Worm (Caenorhabditis elegans) whole organism, L4 larva: ENCODE results near the gene dnj-7.

Experiments
- ceh-62 ChIP-seq: sonication (generic microtip); optimal IDR thresholded peaks from 2 replicates; lab custom pipeline; 2017; ENCODE audit warnings: missing biosample characterization, missing genetic modification characterization
- ces-1 ChIP-seq: fragments of 150-350 bp; sonication (generic microtip); optimal IDR thresholded peaks from 4 replicates; lab custom pipeline; 2014; ENCODE audit warnings: missing biosample characterization, missing genetic modification reagents, missing genetic modification characterization
- dpl-1 ChIP-seq: fragments of 150-350 bp; optimal IDR thresholded peaks from 2 replicates; lab custom pipeline; 2014; ENCODE audit warnings: missing biosample characterization, missing genetic modification reagents, missing genetic modification characterization
- duxl-1 ChIP-seq: sonication (generic microtip); optimal IDR thresholded peaks from 2 replicates; lab custom pipeline; 2016; ENCODE audit warnings: mild to moderate bottlenecking, missing genetic modification characterization, moderate library complexity, missing compliant biosample characterization; ENCODE audit not compliant: poor library complexity
- lin-29 ChIP-seq: fragments of 200-800 bp; sonication (Bioruptor generic); IDR thresholded peaks from 2 replicates; pipeline ENCODE4 v1.3.6; 2022; ENCODE audit warnings: missing genetic modification reagents, missing genetic modification characterization, missing compliant biosample characterization
- mep-1 ChIP-seq: fragments of 150-350 bp; sonication (generic microtip); optimal IDR thresholded peaks from 3 replicates; lab custom pipeline; 2014; ENCODE audit warnings: missing biosample characterization, missing genetic modification characterization
- mes-2 ChIP-seq: sonication (generic microtip); optimal IDR thresholded peaks from 2 replicates; lab custom pipeline; 2016; ENCODE audit warnings: missing genotype, mild to moderate bottlenecking, missing genetic modification characterization, missing compliant biosample characterization; ENCODE audit not compliant: poor library complexity, severe bottlenecking
- nhr-10 ChIP-seq: fragments of 150-350 bp; optimal IDR thresholded peaks from 2 replicates; lab custom pipeline; 2014; ENCODE audit warnings: missing biosample characterization, missing genetic modification characterization

DNA sequence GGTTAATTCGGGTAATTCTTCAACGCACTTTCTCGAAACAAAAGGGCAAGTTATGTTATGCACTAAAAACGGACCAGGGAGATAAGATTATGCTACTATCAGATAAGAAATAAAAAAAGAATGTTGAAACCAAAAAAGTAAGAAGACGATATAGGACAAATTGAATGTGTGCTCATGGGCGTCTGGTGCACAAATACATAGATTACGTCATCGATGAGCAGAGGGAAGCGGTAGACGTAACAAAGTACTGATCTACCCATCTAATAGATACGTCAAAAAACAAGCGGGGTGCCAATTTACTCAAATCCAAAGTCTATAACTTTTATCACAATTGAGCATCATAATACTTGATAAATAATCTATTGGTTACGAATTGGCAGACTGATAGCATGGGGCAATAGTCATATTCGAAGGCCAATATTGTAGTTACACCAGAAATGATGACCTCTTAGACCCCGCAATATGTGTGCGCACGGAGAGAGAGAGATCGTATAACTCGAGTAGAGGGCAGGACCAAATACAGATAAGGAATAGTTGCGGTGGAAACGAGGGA, 42.3 kb upstream of the dnj-7 start:
- TF ChIP-seq lin-29 (GFP tag; lab: Robert Waterston, UW): no peak
- no peak for TF ChIP-seq ceh-62
- TF ChIP-seq ces-1 (GFP tag; lab: Kevin White, UChicago): no peak
- no peak for TF ChIP-seq mes-2 (tag; lab: Kevin White, UChicago)
- no peak for TF ChIP-seq mep-1
- no peak for TF ChIP-seq nhr-10 (tag; lab: Kevin White, UChicago)
- TF ChIP-seq dpl-1 (GFP tag; lab: Kevin White, UChicago): no peak
- TF ChIP-seq duxl-1 (tag; lab: Kevin White, UChicago): no peak
